Worm (Caenorhabditis elegans) whole organism, late embryonic: ENCODE measurements around the gene mlc-3.
A peak's percentile ranks its signal among the peaks of the same experiment; 100 is the strongest.

Source experiments
- T23F11.4 ChIP-seq: fragments of 200-800 bp; sonication (Bioruptor generic); optimal IDR thresholded peaks from 2 replicates; lab custom pipeline; 2018; ENCODE audit warnings: mild to moderate bottlenecking, missing genetic modification characterization, missing compliant biosample characterization
- ahr-1 ChIP-seq: sonication (generic microtip); optimal IDR thresholded peaks from 2 replicates; lab custom pipeline; 2016; ENCODE audit warnings: missing genetic modification characterization, missing compliant biosample characterization
- ceh-14 ChIP-seq: sonication (generic microtip); optimal IDR thresholded peaks from 2 replicates; lab custom pipeline; 2016; ENCODE audit warnings: missing genotype, missing genetic modification characterization, missing compliant biosample characterization
- ceh-18 ChIP-seq: sonication (generic microtip); optimal IDR thresholded peaks from 2 replicates; lab custom pipeline; 2016; ENCODE audit warnings: missing genetic modification characterization, missing compliant biosample characterization
- ceh-2 ChIP-seq: sonication (generic microtip); optimal IDR thresholded peaks from 2 replicates; lab custom pipeline; 2016; ENCODE audit warnings: missing genotype, missing genetic modification characterization, missing compliant biosample characterization
- ceh-22 ChIP-seq: sonication (generic microtip); optimal IDR thresholded peaks from 2 replicates; lab custom pipeline; 2017; ENCODE audit warnings: missing biosample characterization, missing genetic modification characterization
- ceh-24 ChIP-seq: sonication (generic microtip); optimal IDR thresholded peaks from 2 replicates; lab custom pipeline; 2016; ENCODE audit warnings: mild to moderate bottlenecking, missing genetic modification characterization, missing compliant biosample characterization
- ceh-30 ChIP-seq: fragments of 150-350 bp; optimal IDR thresholded peaks from 2 replicates; lab custom pipeline; 2014; ENCODE audit warnings: missing biosample characterization, missing genetic modification characterization
- ceh-34 ChIP-seq: sonication (generic microtip); optimal IDR thresholded peaks from 2 replicates; lab custom pipeline; 2016; ENCODE audit warnings: mild to moderate bottlenecking, missing genetic modification characterization, missing compliant biosample characterization
- ceh-45 ChIP-seq: fragments of 200-800 bp; sonication (Bioruptor generic); IDR thresholded peaks from 2 replicates; pipeline ENCODE4 v1.3.6; 2022; ENCODE audit warnings: missing genetic modification reagents, missing genetic modification characterization, missing compliant biosample characterization
- ceh-48 ChIP-seq: sonication (generic microtip); optimal IDR thresholded peaks from 2 replicates; lab custom pipeline; 2016; ENCODE audit warnings: missing genetic modification characterization, inconsistent platforms, missing compliant biosample characterization
- ceh-6 ChIP-seq: fragments of 200-800 bp; sonication (Bioruptor generic); optimal IDR thresholded peaks from 2 replicates; lab custom pipeline; 2018; ENCODE audit warnings: mild to moderate bottlenecking, missing genetic modification characterization, missing compliant biosample characterization
- che-1 ChIP-seq: sonication (generic microtip); optimal IDR thresholded peaks from 2 replicates; lab custom pipeline; 2016; ENCODE audit warnings: mild to moderate bottlenecking, missing genetic modification characterization, missing compliant biosample characterization
- elt-2 ChIP-seq: sonication (generic microtip); optimal IDR thresholded peaks from 2 replicates; lab custom pipeline; 2016; ENCODE audit warnings: missing genetic modification reagents, missing genetic modification characterization, missing compliant biosample characterization
- ets-4 ChIP-seq: sonication (generic microtip); optimal IDR thresholded peaks from 2 replicates; lab custom pipeline; 2016; ENCODE audit warnings: missing genetic modification characterization, missing compliant biosample characterization
- eyg-1 ChIP-seq: sonication (generic microtip); optimal IDR thresholded peaks from 2 replicates; lab custom pipeline; 2016; ENCODE audit warnings: missing genotype, missing genetic modification characterization, missing compliant biosample characterization
- fkh-6 ChIP-seq: sonication (generic microtip); optimal IDR thresholded peaks from 2 replicates; lab custom pipeline; 2016; ENCODE audit warnings: missing genetic modification characterization, missing compliant biosample characterization
- hlh-30 ChIP-seq: sonication (generic microtip); optimal IDR thresholded peaks from 2 replicates; lab custom pipeline; 2017; ENCODE audit warnings: antibody characterized with exemption, missing genetic modification characterization, missing compliant biosample characterization; ENCODE audit not compliant: insufficient read depth
- hlh-6 ChIP-seq: sonication (generic microtip); optimal IDR thresholded peaks from 2 replicates; lab custom pipeline; 2016; ENCODE audit warnings: missing genotype, missing genetic modification characterization, missing compliant biosample characterization
- madf-2 ChIP-seq: sonication (generic microtip); optimal IDR thresholded peaks from 2 replicates; lab custom pipeline; 2017; ENCODE audit warnings: missing genetic modification characterization, missing compliant biosample characterization
- nfya-1 ChIP-seq: sonication (generic microtip); optimal IDR thresholded peaks from 2 replicates; lab custom pipeline; 2017; ENCODE audit warnings: missing genetic modification characterization, mild to moderate bottlenecking, missing compliant biosample characterization, antibody characterized with exemption, moderate library complexity
- odd-2 ChIP-seq: sonication (generic microtip); optimal IDR thresholded peaks from 2 replicates; lab custom pipeline; 2017; ENCODE audit warnings: antibody characterized with exemption, mild to moderate bottlenecking, missing genetic modification characterization, missing compliant biosample characterization
- pax-1 ChIP-seq: fragments of 150-350 bp; optimal IDR thresholded peaks from 2 replicates; lab custom pipeline; 2014; ENCODE audit warnings: missing biosample characterization, missing genetic modification characterization
- pha-4 ChIP-seq: fragments of 150-350 bp; optimal IDR thresholded peaks from 2 replicates; lab custom pipeline; 2018; ENCODE audit warnings: missing biosample characterization, missing genetic modification reagents, missing genetic modification characterization
- pqm-1 ChIP-seq: sonication (generic microtip); optimal IDR thresholded peaks from 2 replicates; lab custom pipeline; 2016; ENCODE audit warnings: missing genetic modification characterization, missing compliant biosample characterization
- pros-1 ChIP-seq: fragments of 150-350 bp; optimal IDR thresholded peaks from 2 replicates; lab custom pipeline; 2014; ENCODE audit warnings: missing biosample characterization, missing genetic modification reagents, missing genetic modification characterization
- sdc-2 ChIP-seq: sonication (generic microtip); optimal IDR thresholded peaks from 2 replicates; lab custom pipeline; 2016; ENCODE audit warnings: missing genotype, missing genetic modification characterization, missing compliant biosample characterization
- sox-2 ChIP-seq: fragments of 200-800 bp; sonication (Bioruptor generic); IDR thresholded peaks from 2 replicates; pipeline ENCODE4 v1.3.6; 2022; ENCODE audit warnings: missing genetic modification reagents, missing genetic modification characterization, missing compliant biosample characterization
- sox-4 ChIP-seq: sonication (generic microtip); optimal IDR thresholded peaks from 2 replicates; lab custom pipeline; 2017; ENCODE audit warnings: mild to moderate bottlenecking, missing genetic modification characterization, inconsistent platforms, missing compliant biosample characterization
- tbx-2 ChIP-seq: sonication (generic microtip); optimal IDR thresholded peaks from 2 replicates; lab custom pipeline; 2016; ENCODE audit warnings: missing genetic modification characterization, missing compliant biosample characterization
- tbx-7 ChIP-seq: sonication (generic microtip); optimal IDR thresholded peaks from 2 replicates; lab custom pipeline; 2016; ENCODE audit warnings: missing genotype, missing genetic modification characterization, missing compliant biosample characterization
- ttx-3 ChIP-seq: sonication (generic microtip); optimal IDR thresholded peaks from 2 replicates; lab custom pipeline; 2016; ENCODE audit warnings: missing genetic modification reagents, missing genetic modification characterization, missing compliant biosample characterization
- unc-42 ChIP-seq: sonication (generic microtip); optimal IDR thresholded peaks from 2 replicates; lab custom pipeline; 2016; ENCODE audit warnings: missing genotype, missing genetic modification characterization, missing compliant biosample characterization
- zip-5 ChIP-seq: sonication (generic microtip); optimal IDR thresholded peaks from 2 replicates; lab custom pipeline; 2016; ENCODE audit warnings: missing genetic modification characterization, missing compliant biosample characterization

The mlc-3 gene

DNA sequence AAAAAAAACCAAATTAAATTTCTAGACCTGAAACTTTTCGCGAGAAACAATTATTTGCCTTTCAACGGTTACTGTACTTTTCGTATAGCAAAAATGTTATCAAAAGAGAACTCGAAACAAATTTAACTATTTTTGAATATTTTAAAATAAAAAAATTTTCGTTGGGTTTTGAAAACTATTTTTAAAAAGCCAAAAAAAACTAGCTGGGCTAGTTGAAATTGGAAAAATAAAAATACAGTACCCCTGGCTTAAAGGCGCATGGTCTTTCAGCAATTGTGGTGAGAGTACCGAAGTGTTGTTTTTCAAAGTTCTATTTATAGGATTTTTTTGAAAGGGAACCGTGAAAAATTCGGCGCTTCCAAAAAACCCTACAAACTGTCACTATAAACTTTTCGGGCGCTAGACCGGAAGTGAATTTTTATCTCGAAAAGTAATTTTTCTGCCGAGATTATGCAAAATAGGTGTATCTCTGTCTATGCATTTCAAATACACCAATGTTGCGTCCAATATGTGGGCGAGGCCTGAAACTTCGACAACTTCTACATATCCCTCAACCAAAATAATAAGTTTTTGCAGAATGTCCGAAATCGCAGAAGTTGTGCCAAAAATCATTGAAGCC, 21.0 kb upstream of the mlc-3 start, which contains the start of gene D1044.1:
D1044.1 (plus strand) TSS at position 569 of the 619 bp plus-strand sequence.
- TF ChIP-seq sox-2 (GFP tag; lab: Robert Waterston, UW) (no peak), hlh-6 (tag; lab: Kevin White, UChicago) (no peak), ceh-18 (tag; lab: Kevin White, UChicago) (no peak), tbx-2 (tag; lab: Kevin White, UChicago) (no peak), unc-42 (tag; lab: Kevin White, UChicago) (no peak), zip-5 (tag; lab: Kevin White, UChicago) (no peak), fkh-6 (tag; lab: Kevin White, UChicago) (no peak), ceh-34 (tag; lab: Kevin White, UChicago) (no peak), ceh-22 (tag; lab: Kevin White, UChicago) (no peak), T23F11.4 (GFP tag; lab: Kevin White, UChicago) (no peak)
- TF ChIP-seq, all 69 proteins: peak for 0

DNA sequence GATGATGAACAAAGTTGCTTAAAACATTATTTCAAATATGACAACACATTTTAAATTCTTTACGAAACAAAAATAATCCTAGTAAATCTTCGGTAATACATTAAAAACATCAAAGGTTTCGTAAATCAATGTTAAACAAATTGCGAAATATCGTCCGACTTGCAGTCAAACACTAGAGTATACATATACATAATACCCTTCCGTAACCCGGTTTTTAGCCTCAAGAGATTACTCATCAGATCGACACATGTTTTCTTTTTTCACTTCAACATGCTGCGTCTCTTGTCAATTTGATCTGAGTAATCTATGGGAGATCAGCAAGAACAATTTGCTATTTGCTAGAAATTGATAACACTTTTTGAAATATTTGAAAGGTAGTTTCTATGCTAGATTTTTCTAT, 18.5 kb upstream of the mlc-3 start:
- TF ChIP-seq sox-2 (GFP tag; lab: Robert Waterston, UW) (no peak), eyg-1 (tag; lab: Kevin White, UChicago) (no peak), zip-5 (tag; lab: Kevin White, UChicago) (no peak)

DNA sequence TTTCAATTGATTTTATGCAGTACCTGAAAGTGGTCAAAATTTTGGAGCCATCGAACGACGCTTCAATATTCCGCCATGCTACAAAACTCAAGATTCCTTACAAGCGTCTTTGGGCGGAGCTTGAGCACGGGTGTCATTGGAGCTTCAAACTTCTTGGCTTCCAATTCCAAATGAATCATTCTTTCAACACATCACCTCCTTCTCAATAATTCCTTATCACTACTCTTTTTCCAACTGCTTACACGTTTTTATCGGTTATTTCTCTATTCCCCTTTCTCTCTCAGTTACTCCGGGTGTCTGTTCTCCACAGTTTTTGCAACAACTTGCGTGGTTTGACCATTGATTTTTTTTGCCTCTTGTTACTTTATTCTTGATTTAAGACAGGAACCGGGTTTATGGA, 18.1 kb upstream of the mlc-3 start, which contains the start of gene F09F7.5:
F09F7.5 (plus strand) TSS at position 258 of the 400 bp plus-strand sequence.
- no peak for TF ChIP-seq pha-4 (tag; lab: Kevin White, UChicago)
- peak; percentile 26 for TF ChIP-seq elt-2 (tag; lab: Kevin White, UChicago)
- no peak for TF ChIP-seq ceh-2 (tag; lab: Kevin White, UChicago)
- no peak for TF ChIP-seq ets-4 (tag; lab: Kevin White, UChicago)
- no peak for TF ChIP-seq pax-1 (tag; lab: Kevin White, UChicago)

DNA sequence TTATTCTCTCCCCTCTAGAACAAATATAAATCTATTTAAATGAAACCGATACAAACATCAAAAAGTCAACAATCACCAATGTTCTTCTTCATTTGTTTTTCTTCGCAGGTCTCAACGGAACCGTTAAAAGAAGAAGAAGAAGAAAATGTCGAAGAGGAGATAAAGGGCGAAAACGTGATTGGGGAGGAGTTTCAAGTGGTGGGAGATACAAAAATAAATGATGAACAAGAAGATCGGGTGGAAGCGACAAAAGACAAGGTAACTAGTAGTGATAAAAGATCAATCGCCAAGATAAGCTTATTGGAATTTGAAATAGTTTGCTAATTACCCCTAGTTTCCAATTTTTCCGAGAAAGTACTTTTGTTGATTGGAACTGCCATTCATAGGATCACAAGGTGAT, 14.6 kb upstream of the mlc-3 start:
- TF ChIP-seq hlh-30 (tag; lab: Kevin White, UChicago) = no peak
- TF ChIP-seq ceh-24 (tag; lab: Kevin White, UChicago) = no peak
- TF ChIP-seq tbx-2 (tag; lab: Kevin White, UChicago) = no peak
- no peak for TF ChIP-seq ttx-3 (tag; lab: Kevin White, UChicago)
- TF ChIP-seq ceh-18 (tag; lab: Kevin White, UChicago) = no peak
- no peak for TF ChIP-seq nfya-1 (tag; lab: Kevin White, UChicago)

DNA sequence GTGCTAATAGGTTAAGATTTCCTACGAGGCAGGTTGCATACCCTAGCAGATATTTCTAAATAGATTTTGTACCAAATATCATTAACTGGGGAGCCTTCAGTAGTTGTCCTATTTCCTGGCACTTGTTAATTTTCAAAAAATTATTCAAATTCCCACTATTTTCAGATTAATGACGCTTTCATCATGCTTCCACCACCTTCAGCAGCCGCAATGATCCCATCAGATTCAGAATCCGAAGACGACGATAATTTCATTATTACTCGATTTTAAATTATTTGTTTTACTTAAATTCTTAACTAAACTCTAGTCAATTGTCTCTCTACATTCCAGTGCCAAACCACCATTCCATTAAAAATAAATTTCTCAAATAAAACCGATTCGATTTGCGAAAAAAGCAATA, 14.0 kb upstream of the mlc-3 start:
- TF ChIP-seq tbx-7 (tag; lab: Kevin White, UChicago) = no peak
- no peak for TF ChIP-seq pqm-1
- no peak for TF ChIP-seq ceh-30 (tag; lab: Kevin White, UChicago)
- TF ChIP-seq odd-2 = no peak
- no peak for TF ChIP-seq pha-4 (tag; lab: Kevin White, UChicago)
- no peak for TF ChIP-seq madf-2 (tag; lab: Kevin White, UChicago)
- no peak for TF ChIP-seq ahr-1 (tag; lab: Kevin White, UChicago)
- TF ChIP-seq sox-4 (tag; lab: Kevin White, UChicago) = no peak
- no peak for TF ChIP-seq ceh-6
- TF ChIP-seq che-1 (tag; lab: Kevin White, UChicago) = no peak
- no peak for TF ChIP-seq ceh-45
- TF ChIP-seq sdc-2 (tag; lab: Kevin White, UChicago) = no peak
- no peak for TF ChIP-seq pros-1 (tag; lab: Kevin White, UChicago)
- no peak for TF ChIP-seq ceh-14 (tag; lab: Kevin White, UChicago)
- TF ChIP-seq ceh-48 = no peak
- TF ChIP-seq unc-42 (tag; lab: Kevin White, UChicago) = no peak
- no peak for TF ChIP-seq eyg-1 (tag; lab: Kevin White, UChicago)
- TF ChIP-seq, all 69 proteins: peak for 0
